Fruit fly (Drosophila melanogaster) whole organism, embryonic: Measurements from ENCODE around the gene Jhbp16.

Experiments
- Adf1 ChIP-seq: fragments of 200-800 bp; sonication (Bioruptor generic); IDR thresholded peaks from 2 replicates; pipeline ENCODE4 v1.3.6; 2022; ENCODE audit warnings: missing biosample characterization, missing genetic modification characterization
- Atf3 ChIP-seq: fragments of 200-800 bp; sonication (Bioruptor generic); optimal IDR thresholded peaks from 3 replicates; lab custom pipeline; 2016; ENCODE audit warnings: missing biosample characterization, missing genetic modification characterization
- Awh ChIP-seq: fragments of 200-800 bp; sonication (Bioruptor generic); IDR thresholded peaks from 2 replicates; pipeline ENCODE4, ENCODE4 v1.3.6; 2022; ENCODE audit warnings: missing biosample characterization, missing genetic modification characterization
- Bdp1 ChIP-seq: fragments of 200-800 bp; sonication (Bioruptor generic); optimal IDR thresholded peaks from 3 replicates; lab custom pipeline; 2016; ENCODE audit warnings: missing biosample characterization, missing genetic modification characterization
- CG13424 ChIP-seq: fragments of 200-800 bp; sonication (Bioruptor generic); optimal IDR thresholded peaks from 2 replicates; lab custom pipeline; 2019; ENCODE audit warnings: missing biosample characterization, mild to moderate bottlenecking, missing genetic modification characterization, moderate library complexity
- CG15479 ChIP-seq: fragments of 200-800 bp; sonication (Bioruptor generic); optimal IDR thresholded peaks from 3 replicates; lab custom pipeline; 2019; ENCODE audit warnings: missing biosample characterization, mild to moderate bottlenecking, missing genetic modification characterization, moderate library complexity
- CG16779 ChIP-seq: fragments of 200-800 bp; sonication (Bioruptor generic); IDR thresholded peaks from 2 replicates; pipeline ENCODE4 v1.3.6; 2022; ENCODE audit warnings: missing biosample characterization, missing genetic modification characterization
- CG17385 ChIP-seq: fragments of 200-800 bp; sonication (Bioruptor generic); optimal IDR thresholded peaks from 3 replicates; lab custom pipeline; 2018; ENCODE audit warnings: missing biosample characterization, mild to moderate bottlenecking, missing genetic modification characterization
- CG18599 ChIP-seq: fragments of 200-800 bp; sonication (Bioruptor generic); optimal IDR thresholded peaks from 3 replicates; lab custom pipeline; 2017; ENCODE audit warnings: missing biosample characterization, missing genetic modification characterization, mild to moderate bottlenecking, moderate library complexity, missing genetic modification reagents
- CG2199 ChIP-seq: fragments of 200-800 bp; sonication (Bioruptor generic); IDR thresholded peaks from 3 replicates; pipeline ENCODE4 v1.3.6; 2022; ENCODE audit warnings: missing biosample characterization, missing genetic modification characterization
- CG2875 ChIP-seq: fragments of 200-800 bp; sonication (Bioruptor generic); optimal IDR thresholded peaks from 2 replicates; lab custom pipeline; 2017; ENCODE audit warnings: missing biosample characterization, mild to moderate bottlenecking, missing genetic modification characterization, missing genetic modification reagents
- CG3163 ChIP-seq: fragments of 200-800 bp; sonication (Bioruptor generic); optimal IDR thresholded peaks from 3 replicates; lab custom pipeline; 2016; ENCODE audit warnings: missing biosample characterization, missing genetic modification characterization
- CG32767 ChIP-seq: fragments of 200-800 bp; sonication (Bioruptor generic); IDR thresholded peaks from 2 replicates; pipeline ENCODE4 v1.3.6; 2022; ENCODE audit warnings: missing biosample characterization, missing genetic modification characterization
- CG3407 ChIP-seq: fragments of 200-800 bp; sonication (Bioruptor generic); optimal IDR thresholded peaks from 2 replicates; lab custom pipeline; 2018; ENCODE audit warnings: missing biosample characterization, mild to moderate bottlenecking, missing genetic modification characterization
- CG34376 ChIP-seq: fragments of 200-800 bp; sonication (Bioruptor generic); optimal IDR thresholded peaks from 2 replicates; lab custom pipeline; 2018; ENCODE audit warnings: missing biosample characterization, mild to moderate bottlenecking, missing genetic modification characterization
- CG3838 ChIP-seq: fragments of 200-800 bp; sonication (Bioruptor generic); optimal IDR thresholded peaks from 3 replicates; lab custom pipeline; 2016; ENCODE audit warnings: missing biosample characterization, missing genetic modification characterization
- CG4282 ChIP-seq: fragments of 200-800 bp; sonication (Bioruptor generic); optimal IDR thresholded peaks from 2 replicates; lab custom pipeline; 2016; ENCODE audit warnings: missing biosample characterization, missing genetic modification characterization
- CG7745 ChIP-seq: fragments of 200-800 bp; sonication (Bioruptor generic); optimal IDR thresholded peaks from 2 replicates; lab custom pipeline; 2018; ENCODE audit warnings: missing biosample characterization, mild to moderate bottlenecking, missing genetic modification characterization, moderate library complexity
- CG7839 ChIP-seq: fragments of 200-800 bp; sonication (Bioruptor generic); optimal IDR thresholded peaks from 3 replicates; lab custom pipeline; 2018; ENCODE audit warnings: missing biosample characterization, mild to moderate bottlenecking, missing genetic modification characterization, moderate library complexity
- CTCF ChIP-seq: fragments of 200-800 bp; sonication (Bioruptor generic); optimal IDR thresholded peaks from 2 replicates; lab custom pipeline; 2017; ENCODE audit warnings: missing biosample characterization, mild to moderate bottlenecking, missing genetic modification characterization, moderate library complexity
- Dek ChIP-seq: fragments of 200-800 bp; sonication (Bioruptor generic); optimal IDR thresholded peaks from 3 replicates; lab custom pipeline; 2019; ENCODE audit warnings: missing biosample characterization, mild to moderate bottlenecking, missing genetic modification characterization, moderate library complexity
- Elba2 ChIP-seq: fragments of 200-800 bp; sonication (Bioruptor generic); optimal IDR thresholded peaks from 3 replicates; lab custom pipeline; 2016; ENCODE audit warnings: missing biosample characterization, missing genetic modification characterization
- Ets65A ChIP-seq: fragments of 200-800 bp; sonication (Bioruptor generic); peaks from one replicate; lab custom pipeline; 2016; ENCODE audit warnings: missing biosample characterization, missing genetic modification characterization
- HLH3B ChIP-seq: fragments of 200-800 bp; sonication (Bioruptor generic); IDR thresholded peaks from 2 replicates; pipeline ENCODE4 v1.3.6; 2022; ENCODE audit warnings: missing biosample characterization, missing genetic modification characterization
- Hmr ChIP-seq: fragments of 200-800 bp; sonication (Bioruptor generic); optimal IDR thresholded peaks from 3 replicates; lab custom pipeline; 2017; ENCODE audit warnings: mild to moderate bottlenecking, missing biosample characterization, missing genetic modification reagents, missing genetic modification characterization
- Jarid2 ChIP-seq: fragments of 200-800 bp; sonication (Bioruptor generic); optimal IDR thresholded peaks from 3 replicates; lab custom pipeline; 2017; ENCODE audit warnings: mild to moderate bottlenecking, missing biosample characterization, missing genetic modification reagents, missing genetic modification characterization
- NFAT ChIP-seq: fragments of 200-800 bp; sonication (Bioruptor generic); IDR thresholded peaks from 2 replicates; pipeline ENCODE4 v1.3.6; 2022; ENCODE audit warnings: missing biosample characterization, missing genetic modification characterization
- Pdp1 ChIP-seq, 2 experiments: fragments of 200-800 bp; sonication (Bioruptor generic); optimal IDR thresholded peaks; 3 replicates each; lab custom pipeline; 2016; ENCODE audit warnings: missing biosample characterization in 2 of 2, missing genetic modification characterization in 2 of 2, mild to moderate bottlenecking in 1 of 2, moderate library complexity in 1 of 2
- Ptx1 ChIP-seq: fragments of 200-800 bp; sonication (Bioruptor generic); IDR thresholded peaks from 2 replicates; pipeline ENCODE4 v1.3.6; 2022; ENCODE audit warnings: missing biosample characterization, missing genetic modification characterization
- Taf1 ChIP-seq: fragments of 200-800 bp; sonication (Bioruptor generic); IDR thresholded peaks from 2 replicates; pipeline ENCODE4 v1.3.6; 2022; ENCODE audit warnings: missing biosample characterization, missing genetic modification characterization
- bsh ChIP-seq, 2 experiments: fragments of 200-800 bp; sonication (Bioruptor generic); optimal IDR thresholded peaks; 2 replicates each; lab custom pipeline; 2017 to 2018; ENCODE audit warnings: mild to moderate bottlenecking in 2 of 2, missing biosample characterization in 2 of 2, missing genetic modification characterization in 2 of 2, moderate library complexity in 1 of 2
- cad ChIP-seq: fragments of >200 bp; optimal IDR thresholded peaks from 2 replicates; lab custom pipeline; 2017; ENCODE audit warnings: missing biosample characterization, missing genetic modification characterization
- chinmo ChIP-seq: fragments of 200-800 bp; sonication (Bioruptor generic); IDR thresholded peaks from 4 replicates; pipeline ENCODE4 v1.3.6; 2022; ENCODE audit warnings: missing biosample characterization, missing genetic modification characterization; ENCODE audit not compliant: partially characterized antibody
- corto ChIP-seq: fragments of 200-800 bp; sonication (Bioruptor generic); optimal IDR thresholded peaks from 2 replicates; lab custom pipeline; 2016; ENCODE audit warnings: missing biosample characterization, mild to moderate bottlenecking, missing genetic modification characterization, moderate library complexity
- crc ChIP-seq: fragments of 200-800 bp; sonication (Bioruptor generic); optimal IDR thresholded peaks from 2 replicates; lab custom pipeline; 2016; ENCODE audit warnings: missing biosample characterization, missing genetic modification characterization
- crol ChIP-seq: fragments of 200-800 bp; sonication (Bioruptor generic); IDR thresholded peaks from 2 replicates; pipeline ENCODE4 v1.3.6; 2022; ENCODE audit warnings: missing biosample characterization, missing genetic modification characterization
- dm ChIP-seq: fragments of 200-800 bp; sonication (Bioruptor generic); optimal IDR thresholded peaks from 3 replicates; lab custom pipeline; 2016; ENCODE audit warnings: missing biosample characterization, missing genetic modification characterization
- ems ChIP-seq: fragments of 200-800 bp; sonication (Bioruptor generic); optimal IDR thresholded peaks from 3 replicates; lab custom pipeline; 2016; ENCODE audit warnings: missing biosample characterization, missing genetic modification characterization
- gce ChIP-seq: fragments of 200-800 bp; sonication (Bioruptor generic); IDR thresholded peaks from 3 replicates; pipeline ENCODE4 v1.3.6; 2022; ENCODE audit warnings: missing biosample characterization, missing genetic modification characterization
- lilli ChIP-seq: fragments of 200-800 bp; sonication (Bioruptor generic); optimal IDR thresholded peaks from 3 replicates; lab custom pipeline; 2016; ENCODE audit warnings: missing biosample characterization, missing genetic modification characterization
- nerfin-2 ChIP-seq: fragments of 200-800 bp; sonication (Bioruptor generic); IDR thresholded peaks from 2 replicates; pipeline ENCODE4 v1.3.6; 2022; ENCODE audit warnings: missing biosample characterization, missing genetic modification characterization; ENCODE audit not compliant: partially characterized antibody
- nom ChIP-seq: fragments of 200-800 bp; sonication (Bioruptor generic); optimal IDR thresholded peaks from 2 replicates; lab custom pipeline; 2017; ENCODE audit warnings: missing biosample characterization, missing genetic modification characterization, mild to moderate bottlenecking, moderate library complexity, missing genetic modification reagents
- pros ChIP-seq: fragments of 200-800 bp; sonication (Bioruptor generic); optimal IDR thresholded peaks from 3 replicates; lab custom pipeline; 2019; ENCODE audit warnings: missing biosample characterization, mild to moderate bottlenecking, missing genetic modification characterization, moderate library complexity
- sqz ChIP-seq: fragments of 200-800 bp; sonication (Bioruptor generic); optimal IDR thresholded peaks from 3 replicates; lab custom pipeline; 2018; ENCODE audit warnings: missing biosample characterization, mild to moderate bottlenecking, missing genetic modification characterization
- tll ChIP-seq, 2 experiments: fragments of 200-800 bp in 1 of 2; fragments of >200 bp in 1 of 2; sonication (Bioruptor generic) in 1 of 2; optimal IDR thresholded peaks; 2 replicates each; lab custom pipeline; 2017 to 2019; ENCODE audit warnings: missing biosample characterization in 2 of 2, missing genetic modification characterization in 2 of 2, mild to moderate bottlenecking in 1 of 2, moderate library complexity in 1 of 2
- tna ChIP-seq: fragments of 200-800 bp; sonication (Bioruptor generic); IDR thresholded peaks from 2 replicates; pipeline ENCODE4 v1.3.6; 2022; ENCODE audit warnings: missing biosample characterization, missing genetic modification characterization; ENCODE audit not compliant: partially characterized antibody
- ttk ChIP-seq: fragments of 200-800 bp; sonication (Bioruptor generic); IDR thresholded peaks from 2 replicates; pipeline ENCODE4 v2.1.2; 2022; ENCODE audit warnings: missing biosample characterization, missing genetic modification characterization
- twi ChIP-seq: fragments of 200-800 bp; optimal IDR thresholded peaks from 2 replicates; lab custom pipeline; 2019; ENCODE audit warnings: missing biosample characterization, mild to moderate bottlenecking, missing genetic modification characterization, moderate library complexity
- z ChIP-seq: fragments of 200-800 bp; sonication (Bioruptor generic); IDR thresholded peaks from 3 replicates; pipeline ENCODE4 v1.3.6; 2022; ENCODE audit warnings: missing biosample characterization, missing genetic modification characterization

The Jhbp16 gene

dm6 chr3R:21633781-21634102 is 30.4 kb upstream of the Jhbp16 start:
- TF ChIP-seq CG3407 (GFP tag; lab: Kevin White, UChicago) = peak; percentile 99
- no peak for TF ChIP-seq CG2199 (GFP tag; lab: Robert Waterston, UW)
- no peak for TF ChIP-seq ems (GFP tag; lab: Kevin White, UChicago)
- TF ChIP-seq Pdp1 (GFP tag; optimal IDR thresholded peaks at IDR 0.05; lab: Kevin White, UChicago) = peak in 1 of 2 experiments; percentile 96
- TF ChIP-seq corto (GFP tag; lab: Kevin White, UChicago) = no peak
- no peak for TF ChIP-seq Atf3 (GFP tag; lab: Kevin White, UChicago)
- peak; percentile 64 for TF ChIP-seq CG15479 (GFP tag; lab: Kevin White, UChicago)
- TF ChIP-seq lilli (GFP tag; lab: Kevin White, UChicago) = no peak
- no peak for TF ChIP-seq Ptx1
- TF ChIP-seq Awh (GFP tag; lab: Robert Waterston, UW) = no peak
- no peak for TF ChIP-seq nom (GFP tag; lab: Kevin White, UChicago)
- TF ChIP-seq Adf1 (GFP tag; lab: Robert Waterston, UW) = no peak
- no peak for TF ChIP-seq Ets65A (GFP tag; lab: Kevin White, UChicago)
- no peak for TF ChIP-seq ttk (GFP tag; lab: Robert Waterston, UW)
- TF ChIP-seq CG3838 = peak; percentile 31
- TF ChIP-seq dm = no peak
- TF ChIP-seq nerfin-2 (GFP tag; lab: Robert Waterston, UW) = no peak
- no peak for TF ChIP-seq Jarid2
- TF ChIP-seq CG3163 (GFP tag; lab: Kevin White, UChicago) = peak; percentile 44

dm6 chr3R:21634644-21635043 is 29.5 kb upstream of the Jhbp16 start:
- TF ChIP-seq CG34376 (GFP tag; lab: Kevin White, UChicago) (no peak), z (GFP tag; lab: Robert Waterston, UW) (no peak), CG17385 (peak; percentile 69), nom (GFP tag; lab: Kevin White, UChicago) (peak; percentile 92), cad (GFP tag; lab: Kevin White, UChicago) (peak; percentile 41), pros (GFP tag; lab: Kevin White, UChicago) (peak; percentile 84), bsh (GFP tag; optimal IDR thresholded peaks at IDR 0.05; lab: Kevin White, UChicago) (peak in 1 of 2 experiments; percentile 71), crc (GFP tag; lab: Kevin White, UChicago) (no peak), sqz (GFP tag; lab: Kevin White, UChicago) (peak; percentile 69), crol (peak; percentile 68; the same call in 1 of the 2 replicates), CG32767 (no peak), CG4282 (no peak), chinmo (GFP tag; lab: Robert Waterston, UW) (0 out of 4 replicates have a peak, but pooled peaks have one; percentile 27)

- TF ChIP-seq Hmr (GFP tag; lab: Kevin White, UChicago) (peak; percentile 9), tna (GFP tag; lab: Robert Waterston, UW) (no peak), Elba2 (GFP tag; lab: Kevin White, UChicago) (no peak), lilli (GFP tag; lab: Kevin White, UChicago) (no peak), Taf1 (GFP tag; lab: Robert Waterston, UW) (no peak), sqz (GFP tag; lab: Kevin White, UChicago) (no peak), CG7839 (no peak), CG13424 (no peak), CG2875 (GFP tag; lab: Kevin White, UChicago) (no peak), gce (GFP tag; lab: Robert Waterston, UW) (0 out of 3 replicates have a peak, but pooled peaks have one; percentile 29), twi (peak; percentile 41), tll (GFP tag; optimal IDR thresholded peaks at IDR 0.05; lab: Kevin White, UChicago) (peak in 1 of 2 experiments; percentile 58), CG15479 (GFP tag; lab: Kevin White, UChicago) (peak; percentile 16), Bdp1 (no peak), NFAT (no peak), CG7745 (tag; lab: Kevin White, UChicago) (no peak), CG16779 (GFP tag; lab: Robert Waterston, UW) (no peak), CG18599 (GFP tag; lab: Kevin White, UChicago) (peak; percentile 37), HLH3B (GFP tag; lab: Robert Waterston, UW) (0 out of 2 replicates have a peak, but pooled peaks have one; percentile 12), Dek (tag; lab: Kevin White, UChicago) (peak; percentile 4), CTCF (GFP tag; lab: Kevin White, UChicago) (no peak)
Measured at dm6 chr3R:21635181-21635580, 29.0 kb upstream of the Jhbp16 start.
